Fruit fly (Drosophila melanogaster) whole organism, wandering third instar larva: ENCODE measurements around the gene Myo95E.
A peak's percentile ranks its signal among the peaks of the same experiment; 100 is the strongest.

Source experiments
- Abd-B ChIP-seq: fragments of >200 bp; optimal IDR thresholded peaks from 2 replicates; lab custom pipeline; 2017; ENCODE audit warnings: missing biosample characterization, missing genetic modification characterization
- CG32264 ChIP-seq: fragments of 200-800 bp; sonication (Bioruptor generic); optimal IDR thresholded peaks from 2 replicates; lab custom pipeline; 2016; ENCODE audit warnings: missing biosample characterization, missing genetic modification characterization
- CG9705 ChIP-seq: fragments of 200-800 bp; sonication (Bioruptor generic); optimal IDR thresholded peaks from 2 replicates; lab custom pipeline; 2018; ENCODE audit warnings: missing biosample characterization, mild to moderate bottlenecking, missing genetic modification characterization
- CrebA ChIP-seq: fragments of 200-800 bp; sonication (Bioruptor generic); optimal IDR thresholded peaks from 2 replicates; lab custom pipeline; 2016; ENCODE audit warnings: missing biosample characterization, mild to moderate bottlenecking, missing genetic modification characterization, borderline replicate concordance
- Dfd ChIP-seq: fragments of >200 bp; optimal IDR thresholded peaks from 2 replicates; lab custom pipeline; 2017; ENCODE audit warnings: missing biosample characterization, missing genetic modification characterization
- Dif ChIP-seq: fragments of 200-275, 200-300 bp; sonication (Bioruptor generic); optimal IDR thresholded peaks from 2 replicates; lab custom pipeline; 2018; ENCODE audit warnings: missing biosample characterization, missing genetic modification characterization; ENCODE audit not compliant: partially characterized antibody
- GATAd ChIP-seq: sonication (Bioruptor generic); optimal IDR thresholded peaks from 2 replicates; lab custom pipeline; 2016; ENCODE audit warnings: missing biosample characterization, missing genetic modification characterization
- HLH106 ChIP-seq: fragments of 200-800 bp; optimal IDR thresholded peaks from 3 replicates; lab custom pipeline; 2019; ENCODE audit warnings: missing biosample characterization, mild to moderate bottlenecking, missing genetic modification characterization, moderate library complexity
- Hnf4 ChIP-seq: fragments of 200-800 bp; sonication (Bioruptor generic); optimal IDR thresholded peaks from 2 replicates; lab custom pipeline; 2016; ENCODE audit warnings: missing biosample characterization, mild to moderate bottlenecking, missing genetic modification characterization
- Hr78 ChIP-seq: fragments of >200 bp; optimal IDR thresholded peaks from 2 replicates; lab custom pipeline; 2017; ENCODE audit warnings: missing biosample characterization, missing genetic modification characterization
- Hr83 ChIP-seq: fragments of 200-300 bp; sonication (Bioruptor generic); optimal IDR thresholded peaks from 2 replicates; lab custom pipeline; 2016; ENCODE audit warnings: missing biosample characterization, mild to moderate bottlenecking, missing genetic modification characterization, moderate library complexity; ENCODE audit not compliant: poor library complexity, severe bottlenecking
- Jra ChIP-seq: sonication (Bioruptor generic); optimal IDR thresholded peaks from 2 replicates; lab custom pipeline; 2016; ENCODE audit warnings: missing biosample characterization, missing genetic modification characterization
- Mio ChIP-seq: sonication (Bioruptor generic); optimal IDR thresholded peaks from 2 replicates; lab custom pipeline; 2016; ENCODE audit warnings: missing biosample characterization, missing genetic modification characterization
- Myc ChIP-seq: fragments of >200 bp; optimal IDR thresholded peaks from 2 replicates; lab custom pipeline; 2017
- N ChIP-seq: fragments of >200 bp; optimal IDR thresholded peaks from 2 replicates; lab custom pipeline; 2018; ENCODE audit warnings: missing biosample characterization, missing external identifiers, missing genetic modification characterization
- OdsH ChIP-seq: fragments of 200-800 bp; sonication (Bioruptor generic); optimal IDR thresholded peaks from 2 replicates; lab custom pipeline; 2016; ENCODE audit warnings: missing biosample characterization, mild to moderate bottlenecking, missing genetic modification characterization
- Rel ChIP-seq, 2 experiments: fragments of 200-800 bp; sonication (Bioruptor generic) in 1 of 2; optimal IDR thresholded peaks; 2 replicates in 1 of 2; 3 replicates in 1 of 2; lab custom pipeline; 2016 to 2019; ENCODE audit warnings: mild to moderate bottlenecking in 2 of 2, missing biosample characterization in 2 of 2, missing genetic modification characterization in 2 of 2, moderate library complexity in 1 of 2
- Sp1 ChIP-seq: fragments of 200-800 bp; sonication (Bioruptor generic); optimal IDR thresholded peaks from 3 replicates; lab custom pipeline; 2019; ENCODE audit warnings: missing biosample characterization, mild to moderate bottlenecking, missing genetic modification characterization, moderate library complexity
- Vsx2 ChIP-seq: fragments of 200-300, 225-300 bp; sonication (Bioruptor generic); optimal IDR thresholded peaks from 2 replicates; lab custom pipeline; 2018; ENCODE audit warnings: missing biosample characterization, missing genetic modification characterization; ENCODE audit not compliant: partially characterized antibody
- br ChIP-seq: fragments of 200-800 bp; sonication (Bioruptor generic); optimal IDR thresholded peaks from 2 replicates; lab custom pipeline; 2016; ENCODE audit warnings: missing biosample characterization, missing genetic modification characterization
- brk ChIP-seq: fragments of 200-800 bp; sonication (Bioruptor generic); optimal IDR thresholded peaks from 2 replicates; lab custom pipeline; 2016; ENCODE audit warnings: missing biosample characterization, mild to moderate bottlenecking, missing genetic modification characterization
- dl ChIP-seq, 2 experiments: fragments of 175-275, 200-275 bp in 1 of 2; fragments of 200-275 bp in 1 of 2; sonication (Bioruptor generic); optimal IDR thresholded peaks; lab custom pipeline; 2018; ENCODE audit warnings: mild to moderate bottlenecking in 2 of 2, missing biosample characterization in 2 of 2, missing genetic modification characterization in 2 of 2, moderate library complexity in 2 of 2; ENCODE audit not compliant: partially characterized antibody in 2 of 2, insufficient read depth in 1 of 2
- dmrt93B ChIP-seq: fragments of 200-800 bp; sonication (Bioruptor generic); optimal IDR thresholded peaks from 2 replicates; lab custom pipeline; 2018; ENCODE audit warnings: missing biosample characterization, mild to moderate bottlenecking, missing genetic modification characterization
- dsf ChIP-seq: sonication (Bioruptor generic); optimal IDR thresholded peaks from 2 replicates; lab custom pipeline; 2016; ENCODE audit warnings: missing biosample characterization, missing genetic modification characterization, borderline replicate concordance
- ey ChIP-seq: fragments of 200-800 bp; sonication (Bioruptor generic); optimal IDR thresholded peaks from 2 replicates; lab custom pipeline; 2016; ENCODE audit warnings: missing biosample characterization, missing genetic modification characterization
- foxo ChIP-seq, 2 experiments: fragments of 200-800 bp; sonication (Bioruptor generic); optimal IDR thresholded peaks; 2 replicates in 1 of 2; 3 replicates in 1 of 2; lab custom pipeline; 2016 to 2017; ENCODE audit warnings: missing biosample characterization in 2 of 2, missing genetic modification characterization in 2 of 2
- fru ChIP-seq: fragments of 200-800 bp; sonication (Bioruptor generic); optimal IDR thresholded peaks from 3 replicates; lab custom pipeline; 2016; ENCODE audit warnings: missing biosample characterization, mild to moderate bottlenecking, missing genetic modification characterization
- h ChIP-seq: fragments of 200-800 bp; sonication (Bioruptor generic); optimal IDR thresholded peaks from 3 replicates; lab custom pipeline; 2016; ENCODE audit warnings: missing biosample characterization, mild to moderate bottlenecking, missing genetic modification characterization
- jim ChIP-seq: fragments of 175-275, 200-325 bp; sonication (Bioruptor generic); optimal IDR thresholded peaks from 2 replicates; lab custom pipeline; 2016; ENCODE audit warnings: missing biosample characterization, mild to moderate bottlenecking, missing genetic modification characterization
- lola ChIP-seq: fragments of >200 bp; optimal IDR thresholded peaks from 2 replicates; lab custom pipeline; 2017; ENCODE audit warnings: missing biosample characterization, missing genetic modification characterization
- pan ChIP-seq: fragments of >200 bp; optimal IDR thresholded peaks from 2 replicates; lab custom pipeline; 2017
- psq ChIP-seq: fragments of 200-800 bp; sonication (Bioruptor generic); optimal IDR thresholded peaks from 3 replicates; lab custom pipeline; 2017; ENCODE audit warnings: missing biosample characterization, mild to moderate bottlenecking, missing genetic modification characterization, moderate library complexity
- rgr ChIP-seq: fragments of 200-800 bp; sonication (Bioruptor generic); optimal IDR thresholded peaks from 3 replicates; lab custom pipeline; 2016; ENCODE audit warnings: missing biosample characterization, mild to moderate bottlenecking, missing genetic modification characterization
- sage ChIP-seq: fragments of 200-800 bp; sonication (Bioruptor generic); optimal IDR thresholded peaks from 2 replicates; lab custom pipeline; 2016; ENCODE audit warnings: missing biosample characterization, mild to moderate bottlenecking, missing genetic modification characterization
- sv ChIP-seq: fragments of 200-800 bp; sonication (Bioruptor generic); optimal IDR thresholded peaks from 3 replicates; lab custom pipeline; 2016; ENCODE audit warnings: missing biosample characterization, missing genetic modification characterization
- tai ChIP-seq: sonication (Bioruptor generic); optimal IDR thresholded peaks from 2 replicates; lab custom pipeline; 2016; ENCODE audit warnings: missing biosample characterization, missing genetic modification characterization
- usp ChIP-seq: fragments of >200 bp; optimal IDR thresholded peaks from 2 replicates; lab custom pipeline; 2017; ENCODE audit warnings: missing biosample characterization, missing genetic modification characterization
- woc ChIP-seq: sonication (Bioruptor generic); optimal IDR thresholded peaks from 2 replicates; lab custom pipeline; 2016; ENCODE audit warnings: missing biosample characterization, mild to moderate bottlenecking, missing genetic modification characterization

Myo95E gene

DNA sequence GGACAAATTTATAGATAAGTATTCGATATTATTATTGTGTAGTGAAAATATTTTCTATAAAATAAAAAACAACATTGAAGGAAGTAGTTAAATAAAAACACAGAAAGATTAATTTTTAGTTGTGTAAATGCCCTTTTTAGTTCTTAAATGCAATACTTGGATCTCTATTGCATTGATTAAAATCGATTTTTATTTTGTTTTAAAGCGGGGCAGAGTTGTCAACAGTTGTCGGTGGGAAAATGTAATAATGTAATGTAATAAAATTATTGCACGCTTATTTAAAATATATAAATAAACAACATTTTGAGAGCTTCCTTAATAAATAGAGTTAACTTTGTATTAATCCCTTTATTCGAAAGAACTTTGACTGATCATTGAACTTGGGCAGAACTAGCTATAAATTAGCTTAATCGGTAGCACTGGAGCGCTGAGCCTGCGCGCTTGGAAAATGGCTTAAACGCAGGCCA, 2.3 kb upstream of the Myo95E start, which contains the start of gene Apc2:
Apc2 (plus strand) TSS at position 411 of the 467 bp plus-strand sequence.
- TF ChIP-seq dsf (GFP tag; lab: Kevin White, UChicago) = peak; percentile 51
- TF ChIP-seq Hr83 (GFP tag; lab: Kevin White, UChicago) = no peak
- no peak for TF ChIP-seq CG32264 (GFP tag; lab: Kevin White, UChicago)
- peak; percentile 90 for TF ChIP-seq Myc
- no peak for TF ChIP-seq pan (lab: Kevin White, UChicago)
- peak; percentile 54 for TF ChIP-seq rgr
- TF ChIP-seq ey (GFP tag; lab: Kevin White, UChicago) = peak; percentile 42
- TF ChIP-seq sage (GFP tag; lab: Kevin White, UChicago) = no peak
- peak; percentile 17 for TF ChIP-seq OdsH
- TF ChIP-seq brk = no peak
- no peak for TF ChIP-seq Vsx2 (GFP tag; lab: Kevin White, UChicago)
- TF ChIP-seq psq = peak; percentile 56
- TF ChIP-seq Hr78 (GFP tag; lab: Kevin White, UChicago) = no peak
- no peak for TF ChIP-seq N
- no peak for TF ChIP-seq Mio
- TF ChIP-seq CrebA (GFP tag; lab: Kevin White, UChicago) = no peak
- peak in 1 of 2 experiments; percentile 62 for TF ChIP-seq foxo (GFP tag; optimal IDR thresholded peaks at IDR 0.05; lab: Kevin White, UChicago)
- TF ChIP-seq woc = peak; percentile 73
- no peak for TF ChIP-seq usp (GFP tag; lab: Kevin White, UChicago)
- TF ChIP-seq jim (GFP tag; lab: Kevin White, UChicago) = no peak
- TF ChIP-seq h (GFP tag; lab: Kevin White, UChicago) = peak; percentile 58
- TF ChIP-seq Rel (GFP tag; optimal IDR thresholded peaks at IDR 0.05; lab: Kevin White, UChicago) = no peak
- no peak for TF ChIP-seq Rel (tag; optimal IDR thresholded peaks at IDR 0.05; lab: Kevin White, UChicago)
- no peak for TF ChIP-seq GATAd
- TF ChIP-seq lola = no peak
- TF ChIP-seq dmrt93B = peak; percentile 34
- peak; percentile 38 for TF ChIP-seq Jra
- no peak for TF ChIP-seq dl (GFP tag; optimal IDR thresholded peaks at IDR 0.05; lab: Kevin White, UChicago; ENCODE audit: insufficient read depth in 1 of 2, partially characterized antibody in 2 of 2)
- TF ChIP-seq Hnf4 (GFP tag; lab: Kevin White, UChicago) = no peak
- TF ChIP-seq fru (GFP tag; lab: Kevin White, UChicago) = peak; percentile 59
- TF ChIP-seq br (GFP tag; lab: Kevin White, UChicago) = peak; percentile 52
- TF ChIP-seq CG9705 (GFP tag; lab: Kevin White, UChicago) = peak; percentile 42
- TF ChIP-seq tai = no peak
- no peak for TF ChIP-seq Dfd (GFP tag; lab: Kevin White, UChicago)
- no peak for TF ChIP-seq Dif
- TF ChIP-seq Abd-B (GFP tag; lab: Kevin White, UChicago) = no peak
- peak; percentile 4 for TF ChIP-seq sv
- peak; percentile 69 for TF ChIP-seq Sp1 (GFP tag; lab: Kevin White, UChicago)
- TF ChIP-seq HLH106 = peak; percentile 76

DNA sequence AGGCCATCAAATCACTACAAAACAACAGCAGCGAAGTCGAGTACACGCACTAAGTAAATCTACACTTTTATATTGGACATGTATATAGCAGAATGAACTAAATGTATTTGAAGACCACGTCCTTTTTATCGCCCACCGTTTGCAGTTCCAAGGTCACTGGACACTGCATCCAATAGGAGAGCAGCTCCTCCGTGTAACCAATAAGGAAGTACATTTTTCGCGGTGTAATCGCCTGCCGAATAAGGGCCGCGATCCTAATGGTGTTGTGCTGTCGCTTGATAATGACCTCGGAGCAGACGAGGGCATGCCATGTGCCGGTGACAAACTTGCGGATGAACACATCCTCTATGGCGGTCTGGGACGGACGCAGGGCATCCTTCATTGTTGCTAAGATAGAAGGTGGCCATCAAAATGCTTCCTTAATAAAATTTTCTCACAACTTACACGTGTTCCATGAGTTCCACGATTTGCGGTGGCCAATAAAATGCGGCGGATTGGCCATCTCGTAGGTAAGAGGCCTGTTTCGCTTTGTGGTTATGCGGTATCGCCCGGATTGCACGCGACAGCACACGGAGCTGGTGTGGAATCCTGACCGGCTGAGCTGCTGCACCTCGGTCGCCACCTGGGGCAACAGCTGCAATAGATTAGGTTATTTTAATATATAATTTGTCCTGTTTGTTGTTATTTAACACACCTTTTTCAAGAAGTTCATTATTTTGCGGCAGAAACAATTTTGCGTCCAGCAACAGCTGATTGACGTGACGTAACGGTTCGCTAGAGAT, 1.7 kb upstream of the Myo95E start, which contains the start of gene mRpS24:
mRpS24 (minus strand) TSS at position 772 of the 782 bp plus-strand sequence.
- TF ChIP-seq dsf (GFP tag; lab: Kevin White, UChicago) (no peak), Hnf4 (GFP tag; lab: Kevin White, UChicago) (no peak), br (GFP tag; lab: Kevin White, UChicago) (no peak), dl (GFP tag; optimal IDR thresholded peaks at IDR 0.05; lab: Kevin White, UChicago; ENCODE audit: insufficient read depth in 1 of 2, partially characterized antibody in 2 of 2) (no peak), HLH106 (no peak)
- TF ChIP-seq, all 38 proteins: peak for 0
